Worm (Caenorhabditis elegans): ENCODE results near the gene ZK105.11.

The ZK105.11 gene

DNA sequence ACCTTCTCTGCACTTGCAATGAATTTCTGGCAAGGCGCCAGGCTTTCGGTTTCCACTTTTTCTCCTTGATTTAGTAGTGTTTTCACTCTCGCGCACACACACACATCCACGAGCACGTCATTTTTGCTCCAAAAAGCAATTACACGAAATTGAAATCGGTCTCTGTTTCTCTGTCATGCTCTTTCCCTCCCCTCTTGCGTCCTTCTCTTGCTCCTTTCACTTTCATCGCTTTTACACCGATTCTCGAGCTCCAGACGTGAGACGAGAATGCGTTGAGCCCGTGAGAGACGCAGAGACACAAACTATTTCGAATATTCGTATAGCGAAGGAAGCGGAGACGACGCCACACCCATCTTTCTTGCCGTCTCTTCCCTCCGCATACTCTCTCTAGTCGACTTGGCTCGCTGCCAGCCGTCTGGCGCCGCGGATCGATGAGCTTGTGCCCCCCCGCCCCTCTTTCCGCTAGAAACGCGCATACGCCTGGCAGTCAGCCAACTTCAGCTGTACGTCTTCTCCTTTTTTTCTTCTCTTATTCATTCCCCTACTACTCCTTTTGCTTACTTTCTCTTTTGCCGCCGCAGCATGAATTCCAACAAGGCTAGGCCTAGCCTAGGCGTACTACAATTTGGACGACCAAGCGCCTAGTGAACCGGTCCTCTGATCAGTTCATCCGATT, 19.7 kb upstream of the ZK105.11 start (continued):
- TF ChIP-seq saeg-2 (GFP tag; IDR thresholded peaks at IDR 0.05) (0 out of 2 replicates have a peak, but pooled peaks have one; percentile 52), ces-1 (GFP tag; optimal IDR thresholded peaks at IDR 0.05) (peak; percentile 48), php-3 (GFP tag; IDR thresholded peaks at IDR 0.05) (no peak), ztf-11 (tag; optimal IDR thresholded peaks at IDR 0.05) (no peak), madf-5 (GFP tag; IDR thresholded peaks at IDR 0.05) (no peak), Y105C5A.15 (GFP tag; IDR thresholded peaks at IDR 0.05) (no peak), pha-4 (GFP tag; IDR thresholded peaks at IDR 0.05) (peak; percentile 57; the same call in 1 of the 2 replicates), pha-4 (tag; optimal IDR thresholded peaks at IDR 0.05) (no peak), zag-1 (tag; optimal IDR thresholded peaks at IDR 0.05) (peak; percentile 53), mxl-2 (GFP tag; conservative IDR thresholded peaks at IDR 0.05) (0 out of 2 replicates have a peak, but pooled peaks have one; percentile 9), T20F7.1 (GFP tag; optimal IDR thresholded peaks at IDR 0.05) (no peak), dmd-6 (GFP tag; IDR thresholded peaks at IDR 0.05) (peak; percentile 82), ceh-32 (tag; optimal IDR thresholded peaks at IDR 0.05; ENCODE audit: poor library complexity) (peak; percentile 59), unc-62 (GFP tag; optimal IDR thresholded peaks at IDR 0.05 in 1 of 2) (peak in 1 of 2 experiments; percentile 94), unc-62 (tag; optimal IDR thresholded peaks at IDR 0.05) (no peak), nhr-42 (GFP tag; IDR thresholded peaks at IDR 0.05) (peak; percentile 43; the same call in 1 of the 2 replicates), nhr-76 (tag; optimal IDR thresholded peaks at IDR 0.05) (no peak), madf-9 (GFP tag; conservative IDR thresholded peaks at IDR 0.05) (peak; percentile 58; the same call in 1 of the 2 replicates), nhr-77 (tag; optimal IDR thresholded peaks at IDR 0.05) (peak; percentile 36), aly-2 (tag; optimal IDR thresholded peaks at IDR 0.05) (no peak), lir-3 (tag; optimal IDR thresholded peaks at IDR 0.05) (no peak), aha-1 (tag) (peak; percentile 99), daf-19 (GFP tag; conservative IDR thresholded peaks at IDR 0.05) (no peak), daf-8 (GFP tag; IDR thresholded peaks at IDR 0.05) (no peak), F10B5.3 (tag; optimal IDR thresholded peaks at IDR 0.05) (no peak), ceh-20 (GFP tag; IDR thresholded peaks at IDR 0.05) (peak; percentile 92), hlh-30 (tag; optimal IDR thresholded peaks at IDR 0.05; ENCODE audit: insufficient read depth) (peak; percentile 77), gei-8 (GFP tag; optimal IDR thresholded peaks at IDR 0.05) (no peak), T26A8.4 (GFP tag; IDR thresholded peaks at IDR 0.05) (peak; percentile 68), mes-2 (tag; optimal IDR thresholded peaks at IDR 0.05; ENCODE audit: poor library complexity, severe bottlenecking) (peak; percentile 37), jun-1 (tag; optimal IDR thresholded peaks at IDR 0.05) (no peak), nhr-237 (tag; optimal IDR thresholded peaks at IDR 0.05) (no peak), snpc-1.2 (GFP tag; IDR thresholded peaks at IDR 0.05) (no peak), nhr-25 (tag; optimal IDR thresholded peaks at IDR 0.05; ENCODE audit: borderline replicate concordance, insufficient read depth) (no peak), spr-1 (tag; optimal IDR thresholded peaks at IDR 0.05) (peak; percentile 44), mdl-1 (tag; optimal IDR thresholded peaks at IDR 0.05) (peak; percentile 9 to 56), sdz-12 (GFP tag; optimal IDR thresholded peaks at IDR 0.05) (no peak), lin-1 (GFP tag; IDR thresholded peaks at IDR 0.05) (no peak), Y5F2A.4 (GFP tag; optimal IDR thresholded peaks at IDR 0.05) (no peak), egl-43 (GFP tag; IDR thresholded peaks at IDR 0.05) (peak; percentile 89), duxl-1 (tag; optimal IDR thresholded peaks at IDR 0.05; ENCODE audit: poor library complexity) (no peak), ZK546.5 (tag; optimal IDR thresholded peaks at IDR 0.05) (no peak), nhr-6 (tag; optimal IDR thresholded peaks at IDR 0.05) (no peak), mdt-29 (GFP tag; IDR thresholded peaks at IDR 0.05) (no peak), nhr-48 (tag; optimal IDR thresholded peaks at IDR 0.05) (peak; percentile 84), F44E2.7 (GFP tag; IDR thresholded peaks at IDR 0.05) (no peak), lin-13 (GFP tag; optimal IDR thresholded peaks at IDR 0.05) (peak; percentile 22), ceh-62 (tag; optimal IDR thresholded peaks at IDR 0.05) (no peak), lin-38 (GFP tag; IDR thresholded peaks at IDR 0.05) (peak; percentile 54), pqm-1 (tag; optimal IDR thresholded peaks at IDR 0.05) (no peak)
